Worm (Caenorhabditis elegans) whole organism, L1 larva: ENCODE data around the gene ZK688.4.

Source experiments
- C04F5.9 ChIP-seq: sonication (generic microtip); optimal IDR thresholded peaks from 2 replicates; lab custom pipeline; 2016; ENCODE audit warnings: missing genetic modification characterization, missing compliant biosample characterization
- C16A3.4 ChIP-seq: fragments of 150-350 bp; optimal IDR thresholded peaks from 2 replicates; lab custom pipeline; 2014; ENCODE audit warnings: missing biosample characterization, missing genetic modification characterization
- F16B12.6 ChIP-seq: fragments of 150-350 bp; optimal IDR thresholded peaks from 2 replicates; lab custom pipeline; 2014; ENCODE audit warnings: missing biosample characterization, missing genetic modification characterization
- blmp-1 ChIP-seq: fragments of 150-350 bp; optimal IDR thresholded peaks from 2 replicates; lab custom pipeline; 2014; ENCODE audit warnings: missing biosample characterization, missing genetic modification characterization
- ceh-63 ChIP-seq: fragments of 200-800 bp; sonication (Bioruptor generic); optimal IDR thresholded peaks from 2 replicates; lab custom pipeline; 2018; ENCODE audit warnings: mild to moderate bottlenecking, missing genetic modification characterization, missing compliant biosample characterization
- ceh-82 ChIP-seq, 3 experiments: fragments of 150-350 bp in 1 of 3; sonication (generic microtip) in 2 of 3; optimal IDR thresholded peaks; 2 replicates each; lab custom pipeline; 2014 to 2017; ENCODE audit warnings: missing biosample characterization in 3 of 3, missing genetic modification characterization in 3 of 3
- ceh-90 ChIP-seq: sonication (generic microtip); optimal IDR thresholded peaks from 2 replicates; lab custom pipeline; 2016; ENCODE audit warnings: missing genetic modification characterization, missing compliant biosample characterization
- ces-1 ChIP-seq: fragments of 150-350 bp; optimal IDR thresholded peaks from 2 replicates; lab custom pipeline; 2014; ENCODE audit warnings: missing biosample characterization, missing genetic modification reagents, missing genetic modification characterization
- dpl-1 ChIP-seq, 3 experiments: fragments of 150-350 bp in 2 of 3; sonication (generic microtip) in 1 of 3; optimal IDR thresholded peaks; 2 replicates each; lab custom pipeline; 2014 to 2017; ENCODE audit warnings: missing biosample characterization in 3 of 3, missing genetic modification characterization in 3 of 3, missing genetic modification reagents in 3 of 3
- dsc-1 ChIP-seq: sonication (generic microtip); optimal IDR thresholded peaks from 2 replicates; lab custom pipeline; 2016; ENCODE audit warnings: mild to moderate bottlenecking, missing genetic modification characterization, missing compliant biosample characterization
- efl-1 ChIP-seq, 4 experiments: fragments of 150-350 bp; optimal IDR thresholded peaks in 3 of 4; peaks in 1 of 4; 1 replicate in 1 of 4; 2 replicates in 3 of 4; lab custom pipeline; 2014; ENCODE audit warnings: missing biosample characterization in 2 of 4, missing genetic modification characterization in 2 of 4, missing genetic modification reagents in 2 of 4
- elt-2 ChIP-seq: sonication (generic microtip); optimal IDR thresholded peaks from 2 replicates; lab custom pipeline; 2016; ENCODE audit warnings: missing genetic modification characterization, mild to moderate bottlenecking, inconsistent platforms, missing compliant biosample characterization, missing genetic modification reagents
- fkh-4 ChIP-seq: sonication (generic microtip); optimal IDR thresholded peaks from 2 replicates; lab custom pipeline; 2016; ENCODE audit warnings: missing compliant biosample characterization, missing genetic modification characterization, borderline replicate concordance
- hpl-2 ChIP-seq: fragments of 150-350 bp; optimal IDR thresholded peaks from 2 replicates; lab custom pipeline; 2014; ENCODE audit warnings: missing biosample characterization, missing genetic modification reagents, missing genetic modification characterization
- lin-13 ChIP-seq: fragments of 150-350 bp; optimal IDR thresholded peaks from 2 replicates; lab custom pipeline; 2014; ENCODE audit warnings: missing biosample characterization, missing genetic modification reagents, missing genetic modification characterization
- lin-14 ChIP-seq: fragments of 200-800 bp; sonication (Bioruptor generic); optimal IDR thresholded peaks from 2 replicates; lab custom pipeline; 2018; ENCODE audit warnings: mild to moderate bottlenecking, missing genetic modification characterization, moderate library complexity, missing compliant biosample characterization
- lin-35 ChIP-seq, 2 experiments: fragments of 150-350 bp; optimal IDR thresholded peaks; 2 replicates each; lab custom pipeline; 2014; ENCODE audit warnings: missing biosample characterization in 2 of 2, missing genetic modification characterization in 2 of 2, missing genetic modification reagents in 2 of 2
- lsy-2 ChIP-seq, 2 experiments: fragments of 150-350 bp; optimal IDR thresholded peaks; 2 replicates each; lab custom pipeline; 2014; ENCODE audit warnings: missing biosample characterization in 2 of 2, missing genetic modification characterization in 2 of 2
- mab-9 ChIP-seq: fragments of 200-800 bp; sonication (Bioruptor generic); IDR thresholded peaks from 2 replicates; pipeline ENCODE4 v1.3.6; 2022; ENCODE audit warnings: missing genetic modification reagents, missing genetic modification characterization, missing compliant biosample characterization
- mep-1 ChIP-seq: fragments of 150-350 bp; optimal IDR thresholded peaks from 2 replicates; lab custom pipeline; 2014; ENCODE audit warnings: missing biosample characterization, missing genetic modification characterization
- nhr-12 ChIP-seq: sonication (generic microtip); optimal IDR thresholded peaks from 2 replicates; lab custom pipeline; 2017; ENCODE audit warnings: missing biosample characterization, missing genetic modification characterization
- nhr-19 ChIP-seq: fragments of 200-800 bp; sonication (Bioruptor generic); conservative IDR thresholded peaks from 2 replicates; pipeline ENCODE4 v1.3.6; 2022; ENCODE audit warnings: missing genetic modification characterization, missing compliant biosample characterization
- nhr-20 ChIP-seq: sonication (generic microtip); optimal IDR thresholded peaks from 2 replicates; lab custom pipeline; 2016; ENCODE audit warnings: mild to moderate bottlenecking, missing genetic modification characterization, missing compliant biosample characterization
- nhr-71 ChIP-seq: sonication (generic microtip); optimal IDR thresholded peaks from 2 replicates; lab custom pipeline; 2016; ENCODE audit warnings: mild to moderate bottlenecking, missing genetic modification characterization, moderate library complexity, missing compliant biosample characterization
- rnt-1 ChIP-seq: sonication (generic microtip); optimal IDR thresholded peaks from 2 replicates; lab custom pipeline; 2016; ENCODE audit warnings: mild to moderate bottlenecking, missing genetic modification characterization, moderate library complexity, missing compliant biosample characterization
- snu-23 ChIP-seq: sonication (generic microtip); optimal IDR thresholded peaks from 2 replicates; lab custom pipeline; 2016; ENCODE audit warnings: missing genetic modification characterization, missing compliant biosample characterization
- sptf-1 ChIP-seq: fragments of 150-350 bp; optimal IDR thresholded peaks from 2 replicates; lab custom pipeline; 2014; ENCODE audit warnings: missing biosample characterization, missing genetic modification characterization
- swsn-7 ChIP-seq: sonication (generic microtip); optimal IDR thresholded peaks from 2 replicates; lab custom pipeline; 2016; ENCODE audit warnings: missing genetic modification characterization, missing compliant biosample characterization
- tbx-2 ChIP-seq: sonication (generic microtip); optimal IDR thresholded peaks from 2 replicates; lab custom pipeline; 2016; ENCODE audit warnings: missing genetic modification characterization, missing compliant biosample characterization
- zag-1 ChIP-seq: fragments of 150-350 bp; optimal IDR thresholded peaks from 2 replicates; lab custom pipeline; 2014; ENCODE audit warnings: missing biosample characterization, missing genetic modification characterization
- zip-4 ChIP-seq: fragments of 200-800 bp; sonication (Bioruptor generic); optimal IDR thresholded peaks from 2 replicates; lab custom pipeline; 2018; ENCODE audit warnings: mild to moderate bottlenecking, missing genetic modification characterization, moderate library complexity, missing compliant biosample characterization
- ztf-11 ChIP-seq, 2 experiments: sonication (generic microtip); optimal IDR thresholded peaks; 2 replicates each; lab custom pipeline; 2016 to 2017; ENCODE audit warnings: missing genetic modification characterization in 2 of 2, missing biosample characterization in 1 of 2, missing compliant biosample characterization in 1 of 2

Gene ZK688.4

ce11 chrIII:7859313-7859712 lies 35.5 kb upstream of the ZK688.4 start, which contains the start of gene tomm-7:
Gene tomm-7 (plus strand): TSS chrIII:7859613.
- TF ChIP-seq nhr-19 (GFP tag; lab: Robert Waterston, UW) (no peak), C16A3.4 (no peak), fkh-4 (no peak), nhr-12 (no peak), snu-23 (GFP tag; lab: Kevin White, UChicago) (no peak), ces-1 (GFP tag; lab: Kevin White, UChicago) (no peak), ceh-90 (no peak), swsn-7 (tag; lab: Kevin White, UChicago) (no peak), rnt-1 (tag; lab: Kevin White, UChicago) (no peak), sptf-1 (tag; lab: Kevin White, UChicago) (no peak), zag-1 (tag; lab: Kevin White, UChicago) (no peak), hpl-2 (GFP tag; lab: Kevin White, UChicago) (no peak), zip-4 (GFP tag; lab: Kevin White, UChicago) (no peak), dsc-1 (tag; lab: Kevin White, UChicago) (no peak), ceh-82 (tag; optimal IDR thresholded peaks at IDR 0.05; lab: Kevin White, UChicago) (no peak), lin-13 (GFP tag; lab: Kevin White, UChicago) (no peak), blmp-1 (tag; lab: Kevin White, UChicago) (no peak), C04F5.9 (tag; lab: Kevin White, UChicago) (no peak)
- TF ChIP-seq, all 84 proteins: peak for 0

ce11 chrIII:7860885-7861284 lies 33.9 kb upstream of the ZK688.4 start, which contains the start of gene cuc-1:
Gene cuc-1 (minus strand): TSS chrIII:7860985.
- TF ChIP-seq elt-2: peak; percentile 20
- TF ChIP-seq lin-35 (GFP tag; optimal IDR thresholded peaks at IDR 0.05; lab: Kevin White, UChicago): no peak

- no peak for TF ChIP-seq mep-1 (tag; lab: Kevin White, UChicago)
- TF ChIP-seq lin-35 (GFP tag; optimal IDR thresholded peaks at IDR 0.05; lab: Kevin White, UChicago): peak; percentile 55 to 60
- TF ChIP-seq nhr-71 (tag; lab: Kevin White, UChicago): peak; percentile 9
- peak; percentile 35 to 57 for TF ChIP-seq efl-1 (optimal IDR thresholded peaks at IDR 0.05; lab: Kevin White, UChicago)
- TF ChIP-seq efl-1 (GFP tag; optimal IDR thresholded peaks at IDR 0.05 in 1 of 2; lab: Kevin White, UChicago): peak; percentile 65 to 94
- no peak for TF ChIP-seq tbx-2 (tag; lab: Kevin White, UChicago)
- peak; percentile 39 for TF ChIP-seq snu-23 (GFP tag; lab: Kevin White, UChicago)
- TF ChIP-seq lin-14 (GFP tag; lab: Kevin White, UChicago): no peak
- TF ChIP-seq F16B12.6 (tag; lab: Kevin White, UChicago): peak; percentile 81
- TF ChIP-seq dpl-1 (GFP tag; optimal IDR thresholded peaks at IDR 0.05; lab: Kevin White, UChicago): peak; percentile 32 to 64 (median 47)
- TF ChIP-seq ztf-11 (tag; optimal IDR thresholded peaks at IDR 0.05; lab: Kevin White, UChicago): no peak
- no peak for TF ChIP-seq zip-4 (GFP tag; lab: Kevin White, UChicago)
- peak; percentile 19 to 65 for TF ChIP-seq lsy-2 (tag; optimal IDR thresholded peaks at IDR 0.05; lab: Kevin White, UChicago)
- TF ChIP-seq ceh-90: no peak
- peak in 1 of 3 experiments; percentile 11 for TF ChIP-seq ceh-82 (tag; optimal IDR thresholded peaks at IDR 0.05; lab: Kevin White, UChicago)
- TF ChIP-seq rnt-1 (tag; lab: Kevin White, UChicago): peak; percentile 14
- TF ChIP-seq blmp-1 (tag; lab: Kevin White, UChicago): peak; percentile 35
- TF ChIP-seq, all 84 proteins: peak for 10
Observed at ce11 chrIII:7861535-7862120, 33.2 kb upstream of the ZK688.4 start, which contains the start of gene snr-5. Gene snr-5 (plus strand): TSS chrIII:7862070.

- TF ChIP-seq zag-1 (tag; lab: Kevin White, UChicago) (no peak), ceh-90 (no peak), nhr-20 (tag; lab: Kevin White, UChicago) (no peak), ces-1 (GFP tag; lab: Kevin White, UChicago) (no peak), ceh-63 (GFP tag; lab: Kevin White, UChicago) (no peak), lin-14 (GFP tag; lab: Kevin White, UChicago) (no peak), nhr-71 (tag; lab: Kevin White, UChicago) (no peak), mab-9 (GFP tag; lab: Robert Waterston, UW) (no peak), tbx-2 (tag; lab: Kevin White, UChicago) (no peak)
Observed at ce11 chrIII:7865238-7865761, 29.5 kb upstream of the ZK688.4 start, which contains the start of gene slc-17.3. Gene slc-17.3 (minus strand): TSS chrIII:7865288.
